Worm (Caenorhabditis elegans): ENCODE data around the gene fipr-28.

- TF ChIP-seq him-1 (tag; optimal IDR thresholded peaks at IDR 0.05) (no peak), dao-5 (tag; optimal IDR thresholded peaks at IDR 0.05) (no peak), W03F9.2 (tag; optimal IDR thresholded peaks at IDR 0.05) (no peak)
Measured at ce11 chrIV:16643782-16644181, 16.0 kb downstream of the fipr-28 start.
